Worm (Caenorhabditis elegans) whole organism, late embryonic: Measurements from ENCODE around the gene tag-120.

ENCODE experiments used
- ceh-19 ChIP-seq: fragments of 200-800 bp; sonication (Bioruptor generic); optimal IDR thresholded peaks from 2 replicates; lab custom pipeline; 2018; ENCODE audit warnings: mild to moderate bottlenecking, missing genetic modification characterization, missing compliant biosample characterization
- ets-4 ChIP-seq: sonication (generic microtip); optimal IDR thresholded peaks from 2 replicates; lab custom pipeline; 2016; ENCODE audit warnings: missing genetic modification characterization, missing compliant biosample characterization
- pqm-1 ChIP-seq: sonication (generic microtip); optimal IDR thresholded peaks from 2 replicates; lab custom pipeline; 2016; ENCODE audit warnings: missing genetic modification characterization, missing compliant biosample characterization
- syd-9 ChIP-seq: sonication (generic microtip); optimal IDR thresholded peaks from 2 replicates; lab custom pipeline; 2016; ENCODE audit warnings: mild to moderate bottlenecking, missing genetic modification characterization, moderate library complexity, missing compliant biosample characterization
- unc-86 ChIP-seq: sonication (generic microtip); optimal IDR thresholded peaks from 2 replicates; lab custom pipeline; 2016; ENCODE audit warnings: missing genetic modification characterization, missing compliant biosample characterization

DNA sequence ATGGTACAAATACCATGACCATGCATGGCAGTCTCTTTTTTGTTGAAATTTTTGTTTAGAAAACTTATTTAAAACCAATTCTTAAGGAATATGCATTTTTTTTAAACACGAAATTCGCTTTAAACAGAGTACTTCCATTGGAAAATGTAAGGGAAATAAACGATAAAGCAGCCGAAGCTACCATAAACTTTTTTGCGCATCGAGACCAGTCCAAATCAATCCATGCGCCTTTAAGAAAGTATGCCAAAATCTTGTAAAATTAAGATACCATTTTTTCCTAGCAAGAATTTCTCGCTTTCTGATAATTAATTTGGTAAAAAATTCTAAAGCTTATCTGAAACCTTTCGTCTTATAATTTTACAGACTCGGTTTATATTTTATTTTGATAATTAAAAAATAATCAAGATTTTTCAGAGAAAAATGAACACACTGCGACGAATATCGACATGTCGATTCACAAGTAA is 16.9 kb downstream of the tag-120 start, which contains the start of gene ZK287.7:
- TF ChIP-seq syd-9: no peak
- TF ChIP-seq unc-86 (tag; lab: Kevin White, UChicago): no peak
- no peak for TF ChIP-seq pqm-1 (tag; lab: Kevin White, UChicago)
- no peak for TF ChIP-seq ets-4 (tag; lab: Kevin White, UChicago)
- TF ChIP-seq ceh-19 (GFP tag; lab: Kevin White, UChicago): no peak
